Fruit fly (Drosophila melanogaster) whole organism, embryonic: ENCODE results near the gene CG2145.

Experiments
- Adf1 ChIP-seq: fragments of 200-800 bp; sonication (Bioruptor generic); IDR thresholded peaks from 2 replicates; pipeline ENCODE4 v1.3.6; 2022; ENCODE audit warnings: missing biosample characterization, missing genetic modification characterization
- BEAF-32 ChIP-seq: fragments of 200-800 bp; sonication (Bioruptor generic); optimal IDR thresholded peaks from 3 replicates; lab custom pipeline; 2017; ENCODE audit warnings: missing biosample characterization, missing genetic modification characterization, mild to moderate bottlenecking, moderate library complexity, missing genetic modification reagents
- CG10274 ChIP-seq: fragments of 200-800 bp; sonication (Bioruptor generic); optimal IDR thresholded peaks from 3 replicates; lab custom pipeline; 2017; ENCODE audit warnings: missing biosample characterization, mild to moderate bottlenecking, missing genetic modification characterization
- CG12744 ChIP-seq: fragments of 200-800 bp; sonication (Bioruptor generic); optimal IDR thresholded peaks from 2 replicates; lab custom pipeline; 2016; ENCODE audit warnings: missing biosample characterization, missing genetic modification characterization
- CG15269 ChIP-seq: fragments of 200-800 bp; sonication (Bioruptor generic); optimal IDR thresholded peaks from 2 replicates; lab custom pipeline; 2018; ENCODE audit warnings: missing biosample characterization, mild to moderate bottlenecking, missing genetic modification characterization, moderate library complexity
- CG15514 ChIP-seq: fragments of 200-800 bp; sonication (Bioruptor generic); optimal IDR thresholded peaks from 3 replicates; lab custom pipeline; 2017; ENCODE audit warnings: missing biosample characterization, missing genetic modification characterization, mild to moderate bottlenecking, moderate library complexity, missing genetic modification reagents
- CG15696 ChIP-seq: fragments of 200-800 bp; sonication (Bioruptor generic); optimal IDR thresholded peaks from 2 replicates; lab custom pipeline; 2019; ENCODE audit warnings: missing biosample characterization, mild to moderate bottlenecking, missing genetic modification characterization, moderate library complexity
- CG17359 ChIP-seq: fragments of 200-800 bp; sonication (Bioruptor generic); optimal IDR thresholded peaks from 3 replicates; lab custom pipeline; 2018; ENCODE audit warnings: missing biosample characterization, mild to moderate bottlenecking, missing genetic modification characterization, moderate library complexity
- CG17361 ChIP-seq: fragments of 200-800 bp; sonication (Bioruptor generic); IDR thresholded peaks from 3 replicates; pipeline ENCODE4 v1.3.6; 2022; ENCODE audit warnings: missing biosample characterization, missing genetic modification characterization
- CG31441 ChIP-seq: fragments of 200-800 bp; sonication (Bioruptor generic); IDR thresholded peaks from 2 replicates; pipeline ENCODE4 v1.3.6; 2022; ENCODE audit warnings: missing biosample characterization, missing genetic modification characterization
- CG33557 ChIP-seq: fragments of 200-800 bp; sonication (Bioruptor generic); optimal IDR thresholded peaks from 2 replicates; lab custom pipeline; 2019; ENCODE audit warnings: missing biosample characterization, mild to moderate bottlenecking, missing genetic modification characterization, moderate library complexity
- CG3838 ChIP-seq: fragments of 200-800 bp; sonication (Bioruptor generic); optimal IDR thresholded peaks from 3 replicates; lab custom pipeline; 2016; ENCODE audit warnings: missing biosample characterization, missing genetic modification characterization
- CG42726 ChIP-seq: fragments of 200-800 bp; sonication (Bioruptor generic); IDR thresholded peaks from 2 replicates; pipeline ENCODE4 v1.3.6; 2022; ENCODE audit warnings: missing biosample characterization, missing genetic modification characterization; ENCODE audit not compliant: partially characterized antibody
- CG4854 ChIP-seq: fragments of 200-800 bp; sonication (Bioruptor generic); optimal IDR thresholded peaks from 2 replicates; lab custom pipeline; 2016; ENCODE audit warnings: missing biosample characterization, missing genetic modification characterization, inconsistent platforms
- CG7357 ChIP-seq: fragments of 200-800 bp; sonication (Bioruptor generic); IDR thresholded peaks from 3 replicates; pipeline ENCODE4 v1.3.6; 2022; ENCODE audit warnings: missing biosample characterization, missing genetic modification characterization
- CG8388 ChIP-seq: fragments of 200-800 bp; sonication (Bioruptor generic); optimal IDR thresholded peaks from 2 replicates; lab custom pipeline; 2019; ENCODE audit warnings: missing biosample characterization, mild to moderate bottlenecking, missing genetic modification characterization, moderate library complexity
- CG8924 ChIP-seq: fragments of 200-800 bp; optimal IDR thresholded peaks from 3 replicates; lab custom pipeline; 2019; ENCODE audit warnings: missing biosample characterization, mild to moderate bottlenecking, missing genetic modification characterization, moderate library complexity
- Gug ChIP-seq: fragments of 200-800 bp; sonication (Bioruptor generic); IDR thresholded peaks from 4 replicates; pipeline ENCODE4 v1.3.6; 2022; ENCODE audit warnings: missing biosample characterization, missing genetic modification characterization
- H2.0 ChIP-seq: fragments of 200-800 bp; sonication (Bioruptor generic); IDR thresholded peaks from 2 replicates; pipeline ENCODE4 v1.3.6; 2022; ENCODE audit warnings: missing biosample characterization, missing genetic modification characterization
- Hmr ChIP-seq: fragments of 200-800 bp; sonication (Bioruptor generic); optimal IDR thresholded peaks from 3 replicates; lab custom pipeline; 2017; ENCODE audit warnings: mild to moderate bottlenecking, missing biosample characterization, missing genetic modification reagents, missing genetic modification characterization
- Lhr ChIP-seq: fragments of 200-800 bp; sonication (Bioruptor generic); optimal IDR thresholded peaks from 3 replicates; lab custom pipeline; 2017; ENCODE audit warnings: mild to moderate bottlenecking, missing biosample characterization, missing genetic modification reagents, missing genetic modification characterization
- Nf-YC ChIP-seq: fragments of 200-800 bp; optimal IDR thresholded peaks from 3 replicates; lab custom pipeline; 2019; ENCODE audit warnings: missing biosample characterization, mild to moderate bottlenecking, missing genetic modification characterization, moderate library complexity
- Taf1 ChIP-seq: fragments of 200-800 bp; sonication (Bioruptor generic); IDR thresholded peaks from 2 replicates; pipeline ENCODE4 v1.3.6; 2022; ENCODE audit warnings: missing biosample characterization, missing genetic modification characterization
- Xbp1 ChIP-seq: fragments of 200-800 bp; sonication (Bioruptor generic); optimal IDR thresholded peaks from 3 replicates; lab custom pipeline; 2016; ENCODE audit warnings: missing biosample characterization, mild to moderate bottlenecking, missing genetic modification characterization
- ap ChIP-seq: fragments of 200-800 bp; sonication (Bioruptor generic); IDR thresholded peaks from 2 replicates; pipeline ENCODE4 v1.3.6; 2022; ENCODE audit warnings: missing biosample characterization, missing genetic modification characterization
- corto ChIP-seq: fragments of 200-800 bp; sonication (Bioruptor generic); optimal IDR thresholded peaks from 2 replicates; lab custom pipeline; 2016; ENCODE audit warnings: missing biosample characterization, mild to moderate bottlenecking, missing genetic modification characterization, moderate library complexity
- crp ChIP-seq, 2 experiments: fragments of 200-800 bp; sonication (Bioruptor generic); optimal IDR thresholded peaks; 2 replicates in 1 of 2; 3 replicates in 1 of 2; lab custom pipeline; 2017; ENCODE audit warnings: missing biosample characterization in 2 of 2, missing genetic modification characterization in 2 of 2, mild to moderate bottlenecking in 1 of 2, moderate library complexity in 1 of 2
- danr ChIP-seq: fragments of 200-800 bp; sonication (Bioruptor generic); IDR thresholded peaks from 2 replicates; pipeline ENCODE4 v1.3.6; 2022; ENCODE audit warnings: missing biosample characterization, missing genetic modification characterization
- disco-r ChIP-seq: fragments of 200-800 bp; sonication (Bioruptor generic); optimal IDR thresholded peaks from 2 replicates; lab custom pipeline; 2016; ENCODE audit warnings: missing biosample characterization, missing genetic modification characterization
- emc ChIP-seq: fragments of 200-800 bp; sonication (Bioruptor generic); optimal IDR thresholded peaks from 2 replicates; lab custom pipeline; 2016; ENCODE audit warnings: missing biosample characterization, missing genetic modification characterization
- fd64A ChIP-seq: fragments of 200-800 bp; sonication (Bioruptor generic); optimal IDR thresholded peaks from 3 replicates; lab custom pipeline; 2018; ENCODE audit warnings: missing biosample characterization, mild to moderate bottlenecking, missing genetic modification characterization
- grau ChIP-seq: fragments of 200-800 bp; optimal IDR thresholded peaks from 3 replicates; lab custom pipeline; 2019; ENCODE audit warnings: missing biosample characterization, mild to moderate bottlenecking, missing genetic modification characterization, moderate library complexity
- gsb ChIP-seq: fragments of 200-800 bp; sonication (Bioruptor generic); IDR thresholded peaks from 2 replicates; pipeline ENCODE4 v1.3.6; 2022; ENCODE audit warnings: missing biosample characterization, missing genetic modification characterization
- hth ChIP-seq: fragments of >200 bp; optimal IDR thresholded peaks from 2 replicates; lab custom pipeline; 2017; ENCODE audit warnings: inconsistent platforms
- mirr ChIP-seq: fragments of 200-800 bp; sonication (Bioruptor generic); optimal IDR thresholded peaks from 3 replicates; lab custom pipeline; 2018; ENCODE audit warnings: missing biosample characterization, mild to moderate bottlenecking, missing genetic modification characterization
- org-1 ChIP-seq: fragments of 200-800 bp; sonication (Bioruptor generic); optimal IDR thresholded peaks from 2 replicates; lab custom pipeline; 2017; ENCODE audit warnings: missing biosample characterization, missing genetic modification characterization
- pita ChIP-seq: fragments of 200-800 bp; sonication (Bioruptor generic); optimal IDR thresholded peaks from 2 replicates; lab custom pipeline; 2017; ENCODE audit warnings: missing biosample characterization, mild to moderate bottlenecking, missing genetic modification characterization
- scrt ChIP-seq: fragments of 200-800 bp; sonication (Bioruptor generic); optimal IDR thresholded peaks from 2 replicates; lab custom pipeline; 2018; ENCODE audit warnings: missing biosample characterization, mild to moderate bottlenecking, missing genetic modification characterization, moderate library complexity
- sd ChIP-seq: fragments of 200-800 bp; sonication (Bioruptor generic); optimal IDR thresholded peaks from 3 replicates; lab custom pipeline; 2018; ENCODE audit warnings: missing biosample characterization, mild to moderate bottlenecking, missing genetic modification characterization, moderate library complexity
- zfh1 ChIP-seq: fragments of 200-800 bp; sonication (Bioruptor generic); IDR thresholded peaks from 3 replicates; pipeline ENCODE4 v1.3.6; 2022; ENCODE audit warnings: missing biosample characterization, missing genetic modification characterization

Gene CG2145

dm6 chrX:10966978-10967731, 40.0 kb downstream of the CG2145 start, which contains the start of gene C901 (continued):
- TF ChIP-seq corto (GFP tag; lab: Kevin White, UChicago), result no peak
- no peak for TF ChIP-seq danr (GFP tag; lab: Robert Waterston, UW)
- TF ChIP-seq CG17359 (tag; lab: Kevin White, UChicago), result peak; percentile 72
- peak; percentile 26 for TF ChIP-seq Lhr
- no peak for TF ChIP-seq scrt (GFP tag; lab: Kevin White, UChicago)
- no peak for TF ChIP-seq CG42726 (GFP tag; lab: Robert Waterston, UW)
- peak; percentile 51 for TF ChIP-seq CG33557
- peak; percentile 41 for TF ChIP-seq org-1 (GFP tag; lab: Kevin White, UChicago)
- TF ChIP-seq ap, result no peak
- TF ChIP-seq emc (GFP tag; lab: Kevin White, UChicago), result no peak
- no peak for TF ChIP-seq gsb (GFP tag; lab: Robert Waterston, UW)
- TF ChIP-seq CG3838 (GFP tag; lab: Kevin White, UChicago), result no peak
- no peak for TF ChIP-seq CG10274 (GFP tag; lab: Kevin White, UChicago)
- peak; percentile 89 for TF ChIP-seq CG31441 (GFP tag; lab: Robert Waterston, UW)
- TF ChIP-seq Adf1, result no peak
- TF ChIP-seq Gug (GFP tag; lab: Robert Waterston, UW), result peak; percentile 29; the same call in 1 of the 4 replicates
- TF ChIP-seq hth (lab: Kevin White, UChicago), result no peak
- TF ChIP-seq CG8924 (tag; lab: Kevin White, UChicago), result peak; percentile 80
- no peak for TF ChIP-seq disco-r (GFP tag; lab: Kevin White, UChicago)
- peak; percentile 79 for TF ChIP-seq grau
- peak; percentile 52 for TF ChIP-seq Nf-YC (tag; lab: Kevin White, UChicago)
- peak; percentile 54; the same call in 1 of the 2 replicates for TF ChIP-seq H2.0 (GFP tag; lab: Robert Waterston, UW)
- TF ChIP-seq mirr (GFP tag; lab: Kevin White, UChicago), result no peak
- TF ChIP-seq CG12744, result no peak
- TF ChIP-seq sd, result peak; percentile 21
- TF ChIP-seq CG8388 (GFP tag; lab: Kevin White, UChicago), result peak; percentile 78
- TF ChIP-seq zfh1 (GFP tag; lab: Robert Waterston, UW), result no peak
- no peak for TF ChIP-seq Taf1 (GFP tag; lab: Robert Waterston, UW)
- TF ChIP-seq BEAF-32 (GFP tag; lab: Kevin White, UChicago), result no peak
- TF ChIP-seq fd64A (GFP tag; lab: Kevin White, UChicago), result no peak
- no peak for TF ChIP-seq CG15514 (GFP tag; lab: Kevin White, UChicago)
- no peak for TF ChIP-seq pita (GFP tag; lab: Kevin White, UChicago)
- TF ChIP-seq CG17361, result peak; percentile 89
- TF ChIP-seq Xbp1 (GFP tag; lab: Kevin White, UChicago), result peak; percentile 53
- TF ChIP-seq Hmr (GFP tag; lab: Kevin White, UChicago), result peak; percentile 45
- peak in 1 of 2 experiments; percentile 34 for TF ChIP-seq crp (GFP tag; optimal IDR thresholded peaks at IDR 0.05; lab: Kevin White, UChicago)
- peak; percentile 27 for TF ChIP-seq CG15696 (tag; lab: Kevin White, UChicago)
- TF ChIP-seq CG7357, result peak; percentile 47; the same call in 1 of the 3 replicates
- peak; percentile 78 for TF ChIP-seq CG15269 (tag; lab: Kevin White, UChicago)
- TF ChIP-seq CG4854, result no peak
